Fruit fly (Drosophila melanogaster): ENCODE results near the gene MagR.
A peak's percentile ranks its signal among the peaks of the same experiment; 100 is the strongest.

The MagR gene

DNA sequence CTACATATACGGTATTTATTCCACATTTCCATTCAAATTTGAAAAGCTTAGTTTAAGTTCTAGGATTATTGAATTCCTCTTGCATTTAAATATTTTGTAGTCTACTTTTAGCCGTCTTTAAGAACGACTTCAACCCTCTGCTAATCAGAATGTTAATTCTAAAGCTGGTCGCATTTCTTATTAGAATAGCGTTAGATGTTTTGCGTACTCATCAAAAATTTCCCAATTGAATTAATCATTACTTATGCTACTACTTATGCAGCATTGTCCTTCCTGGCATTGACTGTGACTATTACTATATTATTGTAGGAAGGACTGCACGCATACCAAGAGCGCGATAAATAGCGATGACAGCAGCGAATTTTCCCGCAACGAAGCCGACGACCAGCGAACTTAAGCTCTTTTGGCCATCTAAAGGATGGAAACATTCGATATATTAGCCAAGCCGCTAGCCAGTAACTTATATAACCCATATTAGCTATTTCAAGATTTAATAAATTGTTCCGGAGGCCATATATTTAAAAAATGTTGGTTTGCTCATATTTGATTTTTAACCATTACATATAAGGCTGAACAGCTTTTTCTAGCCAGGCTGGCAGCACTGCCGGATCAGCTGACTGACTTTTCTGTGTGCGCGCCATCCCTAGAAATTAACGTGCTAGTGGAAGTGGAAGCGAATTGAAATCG lies 37.1 kb upstream of the MagR start, which contains the start of gene CG8128:
TSS of gene CG8128 (plus strand) at position 641 of the 687 bp plus-strand sequence.
- 0 out of 2 replicates have a peak, but pooled peaks have one; percentile 18 for TF ChIP-seq Ptx1 (GFP tag; IDR thresholded peaks at IDR 0.05)
- TF ChIP-seq tll (GFP tag; optimal IDR thresholded peaks at IDR 0.05): peak; percentile 26 to 88
- peak; percentile 94 for TF ChIP-seq Sry-β (GFP tag; optimal IDR thresholded peaks at IDR 0.05)
- TF ChIP-seq Dp (GFP tag; optimal IDR thresholded peaks at IDR 0.05): no peak
- peak; percentile 79 for TF ChIP-seq sens (GFP tag)
- peak; percentile 90 for TF ChIP-seq CG7928 (GFP tag; optimal IDR thresholded peaks at IDR 0.05)
- peak; percentile 14 for TF ChIP-seq CG2712 (tag; optimal IDR thresholded peaks at IDR 0.05)
- TF ChIP-seq Xrp1 (GFP tag; IDR thresholded peaks at IDR 0.05): no peak
- TF ChIP-seq mam (GFP tag; optimal IDR thresholded peaks at IDR 0.05): peak; percentile 13
- TF ChIP-seq crol (GFP tag; IDR thresholded peaks at IDR 0.05): no peak
- TF ChIP-seq CG15479 (GFP tag; optimal IDR thresholded peaks at IDR 0.05): peak; percentile 54
- no peak for TF ChIP-seq CG8290 (GFP tag; optimal IDR thresholded peaks at IDR 0.05)
- TF ChIP-seq CG8290 (tag; optimal IDR thresholded peaks at IDR 0.05): peak in 1 of 2 experiments; percentile 56
- TF ChIP-seq CG13424 (tag; optimal IDR thresholded peaks at IDR 0.05): peak; percentile 28
- TF ChIP-seq Dll (GFP tag; IDR thresholded peaks at IDR 0.05; ENCODE audit: partially characterized antibody): 0 out of 4 replicates have a peak, but pooled peaks have one; percentile 10
- TF ChIP-seq CG17186 (GFP tag; optimal IDR thresholded peaks at IDR 0.05): peak; percentile 33
- TF ChIP-seq bab2 (GFP tag; optimal IDR thresholded peaks at IDR 0.05): peak; percentile 9
- peak; percentile 60 for TF ChIP-seq hkb (optimal IDR thresholded peaks at IDR 0.05)
- TF ChIP-seq hkb (GFP tag; IDR thresholded peaks at IDR 0.05): no peak
- peak; percentile 63 to 93 for TF ChIP-seq crp (GFP tag; optimal IDR thresholded peaks at IDR 0.05)
- TF ChIP-seq Rfx (GFP tag; IDR thresholded peaks at IDR 0.05): peak; percentile 7; the same call in 1 of the 2 replicates
- TF ChIP-seq sisA (GFP tag; IDR thresholded peaks at IDR 0.05): 0 out of 2 replicates have a peak, but pooled peaks have one; percentile 9
- TF ChIP-seq Ets65A (GFP tag): peak; percentile 56
- TF ChIP-seq Pdp1 (GFP tag; optimal IDR thresholded peaks at IDR 0.05): peak in 1 of 2 experiments; percentile 7
- TF ChIP-seq CG11093 (GFP tag; IDR thresholded peaks at IDR 0.05): no peak
- no peak for TF ChIP-seq HLH4C (GFP tag; IDR thresholded peaks at IDR 0.05; ENCODE audit: partially characterized antibody)
- peak; percentile 2 for TF ChIP-seq CG12391 (tag; optimal IDR thresholded peaks at IDR 0.05)
- TF ChIP-seq CG15514 (GFP tag; optimal IDR thresholded peaks at IDR 0.05): peak; percentile 64
- peak; percentile 11 for TF ChIP-seq CG15601 (tag; optimal IDR thresholded peaks at IDR 0.05)
- TF ChIP-seq CG11504 (tag; optimal IDR thresholded peaks at IDR 0.05): peak; percentile 2
- peak; percentile 32 for TF ChIP-seq CG2120 (GFP tag; optimal IDR thresholded peaks at IDR 0.05)
- 0 out of 3 replicates have a peak, but pooled peaks have one; percentile 6 for TF ChIP-seq dysf (GFP tag; IDR thresholded peaks at IDR 0.05)
- no peak for TF ChIP-seq CG10209 (GFP tag; optimal IDR thresholded peaks at IDR 0.05)
- TF ChIP-seq insv (GFP tag; optimal IDR thresholded peaks at IDR 0.05): peak; percentile 91 to 98
- TF ChIP-seq Sin3A (optimal IDR thresholded peaks at IDR 0.05): peak; percentile 42
- TF ChIP-seq Ets97D (GFP tag; optimal IDR thresholded peaks at IDR 0.05): peak; percentile 12
- peak; percentile 18; the same call in 1 of the 2 replicates for TF ChIP-seq slbo (GFP tag; IDR thresholded peaks at IDR 0.05)
- TF ChIP-seq CG1647 (GFP tag; optimal IDR thresholded peaks at IDR 0.05): peak; percentile 6
- TF ChIP-seq CG14710 (tag; optimal IDR thresholded peaks at IDR 0.05): peak; percentile 24
- TF ChIP-seq prd (optimal IDR thresholded peaks at IDR 0.05): no peak
- TF ChIP-seq prd (GFP tag; IDR thresholded peaks at IDR 0.05): 0 out of 3 replicates have a peak, but pooled peaks have one; percentile 32
- TF ChIP-seq pzg (GFP tag; optimal IDR thresholded peaks at IDR 0.05): peak; percentile 45
- no peak for TF ChIP-seq Eip74EF (GFP tag; optimal IDR thresholded peaks at IDR 0.05)
- peak; percentile 18; the same call in 1 of the 2 replicates for TF ChIP-seq CG9932 (GFP tag; IDR thresholded peaks at IDR 0.05)
- TF ChIP-seq row (GFP tag; IDR thresholded peaks at IDR 0.05): peak; percentile 78
- peak; percentile 30 for TF ChIP-seq nmo (GFP tag; optimal IDR thresholded peaks at IDR 0.05)
- TF ChIP-seq CG32532 (GFP tag; IDR thresholded peaks at IDR 0.05): peak; percentile 21; the same call in 1 of the 2 replicates
- TF ChIP-seq pita (GFP tag; optimal IDR thresholded peaks at IDR 0.05): no peak
- TF ChIP-seq CG13894 (tag; optimal IDR thresholded peaks at IDR 0.05): no peak

All from whole organism, embryonic.